Worm (Caenorhabditis elegans) whole organism, L4 larva: ENCODE results near the gene str-182.

Source experiments
- D1046.2 ChIP-seq: fragments of 200-800 bp; sonication (Bioruptor generic); IDR thresholded peaks from 2 replicates; pipeline ENCODE4 v1.3.6; 2022; ENCODE audit warnings: missing genetic modification characterization, missing compliant biosample characterization
- F10B5.3 ChIP-seq: sonication (generic microtip); optimal IDR thresholded peaks from 2 replicates; lab custom pipeline; 2016; ENCODE audit warnings: mild to moderate bottlenecking, missing genetic modification characterization, missing compliant biosample characterization
- F37D6.2 ChIP-seq: sonication (generic microtip); optimal IDR thresholded peaks from 2 replicates; lab custom pipeline; 2016; ENCODE audit warnings: mild to moderate bottlenecking, missing genetic modification characterization, missing compliant biosample characterization
- F44E2.7 ChIP-seq: fragments of 200-800 bp; sonication (Bioruptor generic); IDR thresholded peaks from 2 replicates; pipeline ENCODE4 v2.1.2; 2022; ENCODE audit warnings: missing genetic modification characterization, missing compliant biosample characterization
- F49E8.2 ChIP-seq: sonication (generic microtip); optimal IDR thresholded peaks from 2 replicates; lab custom pipeline; 2016; ENCODE audit warnings: missing compliant biosample characterization, mild to moderate bottlenecking, missing genetic modification characterization, borderline replicate concordance
- Y75B8A.6 ChIP-seq: fragments of 200-800 bp; sonication (Bioruptor generic); IDR thresholded peaks from 2 replicates; pipeline ENCODE4 v1.3.6; 2022; ENCODE audit warnings: missing genetic modification reagents, missing genetic modification characterization, missing compliant biosample characterization
- ceh-32 ChIP-seq: sonication (generic microtip); optimal IDR thresholded peaks from 2 replicates; lab custom pipeline; 2016; ENCODE audit warnings: mild to moderate bottlenecking, missing genetic modification characterization, missing compliant biosample characterization; ENCODE audit not compliant: poor library complexity
- ceh-62 ChIP-seq: sonication (generic microtip); optimal IDR thresholded peaks from 2 replicates; lab custom pipeline; 2017; ENCODE audit warnings: missing biosample characterization, missing genetic modification characterization
- ces-1 ChIP-seq: fragments of 150-350 bp; sonication (generic microtip); optimal IDR thresholded peaks from 4 replicates; lab custom pipeline; 2014; ENCODE audit warnings: missing biosample characterization, missing genetic modification reagents, missing genetic modification characterization
- cey-2 ChIP-seq: sonication (generic microtip); optimal IDR thresholded peaks from 3 replicates; lab custom pipeline; 2017; ENCODE audit warnings: missing genetic modification characterization, mild to moderate bottlenecking, missing compliant biosample characterization, antibody characterized with exemption, borderline replicate concordance; ENCODE audit not compliant: insufficient read depth
- ctbp-1 ChIP-seq: fragments of 200-800 bp; sonication (Bioruptor generic); IDR thresholded peaks from 2 replicates; pipeline ENCODE4 v1.3.6; 2022; ENCODE audit warnings: missing genetic modification reagents, missing genetic modification characterization, missing compliant biosample characterization
- daf-12 ChIP-seq: fragments of 150-350 bp; optimal IDR thresholded peaks from 2 replicates; lab custom pipeline; 2014; ENCODE audit warnings: missing biosample characterization, missing genetic modification reagents, missing genetic modification characterization
- daf-19 ChIP-seq: fragments of 200-800 bp; sonication (Bioruptor generic); conservative IDR thresholded peaks from 2 replicates; pipeline ENCODE4 v1.3.6; 2022; ENCODE audit warnings: missing genetic modification characterization, missing compliant biosample characterization
- dmd-6 ChIP-seq: fragments of 200-800 bp; sonication (Bioruptor generic); IDR thresholded peaks from 2 replicates; pipeline ENCODE4 v1.3.6; 2022; ENCODE audit warnings: missing genetic modification reagents, missing genetic modification characterization, missing compliant biosample characterization
- dmd-8 ChIP-seq: fragments of 200-800 bp; sonication (Bioruptor generic); IDR thresholded peaks from 2 replicates; pipeline ENCODE4 v1.3.6; 2022; ENCODE audit warnings: missing genetic modification characterization, missing compliant biosample characterization
- dpl-1 ChIP-seq: fragments of 150-350 bp; optimal IDR thresholded peaks from 2 replicates; lab custom pipeline; 2014; ENCODE audit warnings: missing biosample characterization, missing genetic modification reagents, missing genetic modification characterization
- dve-1 ChIP-seq: sonication (generic microtip); optimal IDR thresholded peaks from 2 replicates; lab custom pipeline; 2017; ENCODE audit warnings: antibody characterized with exemption, mild to moderate bottlenecking, missing genetic modification characterization, missing compliant biosample characterization; ENCODE audit not compliant: insufficient read depth
- hlh-11 ChIP-seq: fragments of 200-800 bp; sonication (Bioruptor generic); optimal IDR thresholded peaks from 2 replicates; lab custom pipeline; 2018; ENCODE audit warnings: mild to moderate bottlenecking, missing genetic modification characterization, missing compliant biosample characterization
- hlh-30 ChIP-seq: sonication (generic microtip); optimal IDR thresholded peaks from 2 replicates; lab custom pipeline; 2017; ENCODE audit warnings: antibody characterized with exemption, mild to moderate bottlenecking, missing genetic modification characterization, missing compliant biosample characterization; ENCODE audit not compliant: insufficient read depth
- jun-1 ChIP-seq: fragments of 150-350 bp; optimal IDR thresholded peaks from 2 replicates; lab custom pipeline; 2014; ENCODE audit warnings: missing biosample characterization, missing genetic modification reagents, missing genetic modification characterization
- lim-7 ChIP-seq: fragments of 200-800 bp; sonication (Bioruptor generic); IDR thresholded peaks from 2 replicates; pipeline ENCODE4 v1.3.6; 2022; ENCODE audit warnings: missing genetic modification characterization, missing compliant biosample characterization
- lin-1 ChIP-seq: fragments of 200-800 bp; sonication (Bioruptor generic); IDR thresholded peaks from 2 replicates; pipeline ENCODE4 v1.3.6; 2022; ENCODE audit warnings: missing genetic modification reagents, missing genetic modification characterization, missing compliant biosample characterization
- lin-38 ChIP-seq: fragments of 200-800 bp; sonication (Bioruptor generic); IDR thresholded peaks from 2 replicates; pipeline ENCODE4 v1.3.6; 2022; ENCODE audit warnings: missing genetic modification reagents, missing genetic modification characterization, missing compliant biosample characterization
- lsy-2 ChIP-seq, 2 experiments: fragments of 150-350 bp in 1 of 2; sonication (generic microtip) in 1 of 2; optimal IDR thresholded peaks; 2 replicates each; lab custom pipeline; 2014 to 2017; ENCODE audit warnings: missing biosample characterization in 2 of 2, missing genetic modification characterization in 2 of 2
- madf-5 ChIP-seq, 2 experiments: fragments of 200-800 bp; sonication (Bioruptor generic); IDR thresholded peaks; 2 replicates each; pipeline ENCODE4 v1.3.6; 2022; ENCODE audit warnings: missing compliant biosample characterization in 2 of 2, missing genetic modification characterization in 2 of 2
- mdl-1 ChIP-seq, 2 experiments: fragments of 150-350 bp in 1 of 2; sonication (generic microtip) in 1 of 2; optimal IDR thresholded peaks; 2 replicates each; lab custom pipeline; 2014 to 2017; ENCODE audit warnings: missing biosample characterization in 2 of 2, missing genetic modification characterization in 2 of 2
- mxl-2 ChIP-seq: fragments of 200-800 bp; sonication (Bioruptor generic); conservative IDR thresholded peaks from 2 replicates; pipeline ENCODE4 v1.3.6; 2022; ENCODE audit warnings: missing genetic modification reagents, missing genetic modification characterization, missing compliant biosample characterization
- nhr-102 ChIP-seq: sonication (generic microtip); optimal IDR thresholded peaks from 2 replicates; lab custom pipeline; 2016; ENCODE audit warnings: mild to moderate bottlenecking, missing genetic modification characterization, moderate library complexity, missing compliant biosample characterization
- nhr-11 ChIP-seq: fragments of 150-350 bp; optimal IDR thresholded peaks from 2 replicates; lab custom pipeline; 2014; ENCODE audit warnings: missing biosample characterization, missing genetic modification characterization
- nhr-237 ChIP-seq: sonication (generic microtip); optimal IDR thresholded peaks from 2 replicates; lab custom pipeline; 2017; ENCODE audit warnings: missing biosample characterization, missing genetic modification characterization
- nhr-28 ChIP-seq: fragments of 150-350 bp; optimal IDR thresholded peaks from 2 replicates; lab custom pipeline; 2014; ENCODE audit warnings: missing biosample characterization, missing genetic modification characterization
- nhr-6 ChIP-seq: fragments of 150-350 bp; optimal IDR thresholded peaks from 2 replicates; lab custom pipeline; 2014; ENCODE audit warnings: missing biosample characterization, missing genetic modification characterization
- nhr-77 ChIP-seq: fragments of 150-350 bp; optimal IDR thresholded peaks from 2 replicates; lab custom pipeline; 2014; ENCODE audit warnings: missing biosample characterization, missing genetic modification characterization
- pha-4 ChIP-seq, 2 experiments: fragments of 150-350 bp in 1 of 2; fragments of 200-800 bp in 1 of 2; sonication (Bioruptor generic) in 1 of 2; IDR thresholded peaks in 1 of 2; optimal IDR thresholded peaks in 1 of 2; 2 replicates each; pipeline versions ENCODE4 v1.3.6 to Lab custom; 2014 to 2022; ENCODE audit warnings: missing genetic modification characterization in 2 of 2, missing genetic modification reagents in 2 of 2, missing biosample characterization in 1 of 2, missing compliant biosample characterization in 1 of 2
- pqm-1 ChIP-seq: sonication (generic microtip); optimal IDR thresholded peaks from 2 replicates; lab custom pipeline; 2017; ENCODE audit warnings: missing biosample characterization, missing genetic modification characterization
- saeg-2 ChIP-seq: fragments of 200-800 bp; sonication (Bioruptor generic); IDR thresholded peaks from 2 replicates; pipeline ENCODE4 v1.3.6; 2022; ENCODE audit warnings: missing genetic modification reagents, missing genetic modification characterization, missing compliant biosample characterization
- sdz-12 ChIP-seq: fragments of 200-800 bp; sonication (Bioruptor generic); optimal IDR thresholded peaks from 2 replicates; lab custom pipeline; 2018; ENCODE audit warnings: mild to moderate bottlenecking, missing genetic modification characterization, missing compliant biosample characterization
- set-16 ChIP-seq: fragments of 200-800 bp; sonication (Bioruptor generic); IDR thresholded peaks from 2 replicates; pipeline ENCODE4 v1.3.6; 2022; ENCODE audit warnings: missing genetic modification reagents, missing genetic modification characterization, missing compliant biosample characterization
- snpc-1.2 ChIP-seq: fragments of 200-800 bp; sonication (Bioruptor generic); IDR thresholded peaks from 2 replicates; pipeline ENCODE4 v1.3.6; 2022; ENCODE audit warnings: missing genetic modification reagents, missing genetic modification characterization, missing compliant biosample characterization
- snpc-4 ChIP-seq: fragments of 150-350 bp; optimal IDR thresholded peaks from 2 replicates; lab custom pipeline; 2014; ENCODE audit warnings: missing biosample characterization, missing genetic modification characterization
- spr-3 ChIP-seq: fragments of 200-800 bp; sonication (Bioruptor generic); optimal IDR thresholded peaks from 2 replicates; lab custom pipeline; 2018; ENCODE audit warnings: mild to moderate bottlenecking, missing genetic modification characterization, missing compliant biosample characterization
- tra-1 ChIP-seq: fragments of 200-800 bp; sonication (Bioruptor generic); IDR thresholded peaks from 2 replicates; pipeline ENCODE4 v1.3.6; 2022; ENCODE audit warnings: missing genetic modification reagents, missing genetic modification characterization, missing compliant biosample characterization
- unc-130 ChIP-seq: sonication (generic microtip); optimal IDR thresholded peaks from 2 replicates; lab custom pipeline; 2016; ENCODE audit warnings: missing genetic modification reagents, missing genetic modification characterization, missing compliant biosample characterization
- unc-62 ChIP-seq, 3 experiments: fragments of 150-350 bp in 1 of 3; sonication (generic microtip); optimal IDR thresholded peaks in 2 of 3; peaks in 1 of 3; 1 replicate in 1 of 3; 2 replicates in 2 of 3; lab custom pipeline; 2014 to 2017; ENCODE audit warnings: missing biosample characterization in 3 of 3, missing genetic modification characterization in 3 of 3, missing genetic modification reagents in 3 of 3, missing genotype in 1 of 3
- vab-7 ChIP-seq: fragments of 200-800 bp; sonication (Bioruptor generic); IDR thresholded peaks from 2 replicates; pipeline ENCODE4 v1.3.6; 2022; ENCODE audit warnings: missing genetic modification reagents, missing genetic modification characterization, missing compliant biosample characterization
- zag-1 ChIP-seq: fragments of 150-350 bp; optimal IDR thresholded peaks from 2 replicates; lab custom pipeline; 2014; ENCODE audit warnings: missing biosample characterization, missing genetic modification characterization
- zip-2 ChIP-seq: fragments of 150-350 bp; optimal IDR thresholded peaks from 2 replicates; lab custom pipeline; 2014; ENCODE audit warnings: missing biosample characterization, missing genetic modification characterization
- ztf-7 ChIP-seq: fragments of 150-350 bp; optimal IDR thresholded peaks from 2 replicates; lab custom pipeline; 2014; ENCODE audit warnings: missing biosample characterization, missing genetic modification characterization

str-182 gene

ce11 chrV:10190081-10190556 is 43.1 kb downstream of the str-182 start, which contains the start of gene ZK856.5 (continued):
- TF ChIP-seq dmd-6 (GFP tag; lab: Robert Waterston, UW) = no peak; the same call in 1 of the 2 replicates
- TF ChIP-seq set-16 (GFP tag; lab: Robert Waterston, UW) = no peak
- TF ChIP-seq D1046.2 (GFP tag; lab: Robert Waterston, UW) = no peak
- no peak for TF ChIP-seq zag-1 (tag; lab: Kevin White, UChicago)
- TF ChIP-seq zip-2 (tag; lab: Kevin White, UChicago) = no peak
- no peak for TF ChIP-seq ctbp-1 (GFP tag; lab: Robert Waterston, UW)
- no peak for TF ChIP-seq Y75B8A.6 (GFP tag; lab: Robert Waterston, UW)
- TF ChIP-seq ces-1 = no peak
- no peak for TF ChIP-seq lin-1 (GFP tag; lab: Robert Waterston, UW)
- TF ChIP-seq jun-1 (tag; lab: Kevin White, UChicago) = no peak
- no peak for TF ChIP-seq nhr-6 (tag; lab: Kevin White, UChicago)
- no peak for TF ChIP-seq nhr-102
- no peak for TF ChIP-seq nhr-237
- TF ChIP-seq dpl-1 = no peak
- TF ChIP-seq daf-19 = no peak
- TF ChIP-seq madf-5 (GFP tag; IDR thresholded peaks at IDR 0.05; lab: Robert Waterston, UW) = no peak
- TF ChIP-seq dve-1 (tag; lab: Kevin White, UChicago) = peak; percentile 67
- TF ChIP-seq ceh-32 (tag; lab: Kevin White, UChicago) = no peak
- no peak for TF ChIP-seq cey-2 (tag; lab: Kevin White, UChicago)
- no peak for TF ChIP-seq F49E8.2 (tag; lab: Kevin White, UChicago)
- TF ChIP-seq snpc-1.2 = no peak
- TF ChIP-seq pqm-1 (tag; lab: Kevin White, UChicago) = peak; percentile 76
- TF ChIP-seq mxl-2 (GFP tag; lab: Robert Waterston, UW) = no peak
- TF ChIP-seq F44E2.7 (GFP tag; lab: Robert Waterston, UW) = no peak
- TF ChIP-seq ztf-7 (tag; lab: Kevin White, UChicago) = no peak
- no peak for TF ChIP-seq ceh-62 (tag; lab: Kevin White, UChicago)
- peak; percentile 85 for TF ChIP-seq hlh-11 (tag; lab: Kevin White, UChicago)
- TF ChIP-seq saeg-2 (GFP tag; lab: Robert Waterston, UW) = no peak
- TF ChIP-seq daf-12 = no peak
- no peak for TF ChIP-seq lsy-2 (tag; optimal IDR thresholded peaks at IDR 0.05; lab: Kevin White, UChicago)
- peak; percentile 59 for TF ChIP-seq nhr-28 (tag; lab: Kevin White, UChicago)
- TF ChIP-seq spr-3 (GFP tag; lab: Kevin White, UChicago) = no peak
- peak; percentile 21 for TF ChIP-seq hlh-30
- peak; percentile 34; the same call in 1 of the 2 replicates for TF ChIP-seq tra-1 (GFP tag; lab: Robert Waterston, UW)
- no peak for TF ChIP-seq nhr-11
- TF ChIP-seq, all 104 proteins: peak for 11

- TF ChIP-seq mdl-1 (tag; optimal IDR thresholded peaks at IDR 0.05; lab: Kevin White, UChicago) (no peak), unc-62 (GFP tag; optimal IDR thresholded peaks at IDR 0.05 in 1 of 2; lab: Kevin White, UChicago) (peak in 1 of 2 experiments; percentile 90), unc-62 (tag; optimal IDR thresholded peaks at IDR 0.05; lab: Kevin White, UChicago) (no peak)
- TF ChIP-seq, all 104 proteins: peak for 1
These were observed 47.5 kb downstream of the str-182 start, which contains the start of gene ZK856.18 for ce11 chrV:10185719-10186118. ZK856.18 (minus strand) TSS chrV:10186007.

- TF ChIP-seq unc-62 (GFP tag; optimal IDR thresholded peaks at IDR 0.05 in 1 of 2; lab: Kevin White, UChicago) (peak in 1 of 2 experiments; percentile 77), unc-62 (tag; optimal IDR thresholded peaks at IDR 0.05; lab: Kevin White, UChicago) (no peak), F10B5.3 (tag; lab: Kevin White, UChicago) (no peak), vab-7 (GFP tag; lab: Robert Waterston, UW) (no peak), snpc-4 (tag; lab: Kevin White, UChicago) (no peak), sdz-12 (GFP tag; lab: Kevin White, UChicago) (no peak), pha-4 (GFP tag; IDR thresholded peaks at IDR 0.05; lab: Robert Waterston, UW) (no peak), pha-4 (tag; optimal IDR thresholded peaks at IDR 0.05; lab: Kevin White, UChicago) (no peak), F37D6.2 (no peak), nhr-77 (tag; lab: Kevin White, UChicago) (no peak), lim-7 (GFP tag; lab: Robert Waterston, UW) (no peak), unc-130 (no peak), lin-1 (GFP tag; lab: Robert Waterston, UW) (no peak), dmd-8 (GFP tag; lab: Robert Waterston, UW) (no peak), lin-38 (GFP tag; lab: Robert Waterston, UW) (no peak), set-16 (GFP tag; lab: Robert Waterston, UW) (no peak)
These were observed 49.4 kb downstream of the str-182 start for ce11 chrV:10183810-10184209.
